Worm (Caenorhabditis elegans): Measurements from ENCODE around the gene ZK177.9.
"Not testable (repeated sequence)": the region's sequence is repeated elsewhere in the genome, so short reads cannot be mapped to it uniquely, and the experiment has no call there.

Gene ZK177.9

DNA sequence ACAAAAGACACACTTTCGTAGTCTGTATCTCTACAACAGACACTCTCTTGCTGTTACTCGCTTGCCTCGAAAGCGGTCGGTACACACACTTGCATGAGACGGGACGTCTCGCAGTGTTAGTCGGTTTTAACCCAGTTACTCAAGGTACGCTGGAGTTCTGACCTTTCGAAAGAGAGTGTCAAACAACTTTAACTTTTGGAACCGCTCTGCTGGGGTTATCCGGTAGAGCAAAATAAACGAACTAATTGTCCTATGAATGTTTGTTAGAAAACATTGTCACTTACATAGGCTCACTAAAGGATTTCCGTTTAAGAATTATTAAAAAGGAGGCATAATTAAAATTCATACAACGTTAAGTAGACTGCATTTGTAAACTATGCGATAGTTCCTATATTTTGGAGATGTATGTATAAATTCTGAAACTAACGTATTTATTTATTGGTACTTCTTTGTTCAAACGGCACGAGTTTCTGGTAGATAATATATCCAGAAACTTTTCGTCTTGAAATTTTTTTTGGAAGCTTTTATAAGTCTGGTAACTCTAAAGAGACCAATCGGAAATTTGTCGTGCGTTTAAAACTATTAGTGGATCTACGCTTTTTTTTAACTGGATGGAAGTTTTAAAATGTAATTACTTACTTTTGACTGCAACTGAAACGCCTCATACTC lies 26.1 kb upstream of the ZK177.9 start (continued):
- TF ChIP-seq snpc-4 (tag; optimal IDR thresholded peaks at IDR 0.05) (peak; percentile 100), ama-1 (optimal IDR thresholded peaks at IDR 0.05) (peak; percentile 100), aly-2 (tag; optimal IDR thresholded peaks at IDR 0.05) (peak; percentile 88), sea-2 (GFP tag; optimal IDR thresholded peaks at IDR 0.05) (no peak), nhr-11 (tag; optimal IDR thresholded peaks at IDR 0.05) (peak; percentile 95), unc-62 (GFP tag; optimal IDR thresholded peaks at IDR 0.05) (peak; percentile 81), fos-1 (tag; optimal IDR thresholded peaks at IDR 0.05) (peak; percentile 90), fkh-10 (GFP tag; optimal IDR thresholded peaks at IDR 0.05) (peak; percentile 99), skn-1 (tag; optimal IDR thresholded peaks at IDR 0.05) (peak; percentile 95), ceh-82 (tag; optimal IDR thresholded peaks at IDR 0.05) (peak; percentile 95), nhr-12 (tag; optimal IDR thresholded peaks at IDR 0.05) (no peak), nhr-23 (tag; optimal IDR thresholded peaks at IDR 0.05) (peak; percentile 99), ztf-4 (tag; optimal IDR thresholded peaks at IDR 0.05) (peak; percentile 91), tbx-2 (tag; optimal IDR thresholded peaks at IDR 0.05) (peak; percentile 97), unc-39 (tag; optimal IDR thresholded peaks at IDR 0.05) (peak; percentile 35), ceh-28 (tag; optimal IDR thresholded peaks at IDR 0.05) (peak; percentile 94), jun-1 (tag; optimal IDR thresholded peaks at IDR 0.05) (peak; percentile 98), egl-5 (tag; optimal IDR thresholded peaks at IDR 0.05) (peak; percentile 96), zag-1 (tag; optimal IDR thresholded peaks at IDR 0.05) (peak; percentile 93)

ce11 chrII:5541685-5542084 lies 24.1 kb upstream of the ZK177.9 start, which contains the start of gene C17C3.24:
C17C3.24 (minus strand) TSS chrII:5541785.
- TF ChIP-seq ceh-16 (tag; optimal IDR thresholded peaks at IDR 0.05) (no peak), daf-12 (tag; optimal IDR thresholded peaks at IDR 0.05) (no peak), egl-27 (tag; optimal IDR thresholded peaks at IDR 0.05) (no peak), fkh-10 (GFP tag; optimal IDR thresholded peaks at IDR 0.05) (no peak), aly-2 (tag; optimal IDR thresholded peaks at IDR 0.05) (no peak), nhr-43 (tag; optimal IDR thresholded peaks at IDR 0.05; ENCODE audit: poor library complexity, severe bottlenecking) (no peak), nhr-237 (tag; optimal IDR thresholded peaks at IDR 0.05) (no peak), eor-1 (tag; optimal IDR thresholded peaks at IDR 0.05) (no peak), elt-2 (tag; optimal IDR thresholded peaks at IDR 0.05) (no peak), elt-1 (tag; optimal IDR thresholded peaks at IDR 0.05) (no peak), ztf-11 (tag; optimal IDR thresholded peaks at IDR 0.05) (no peak), ama-1 (optimal IDR thresholded peaks at IDR 0.05) (no peak), skn-1 (tag; optimal IDR thresholded peaks at IDR 0.05) (no peak), ZK546.5 (tag; optimal IDR thresholded peaks at IDR 0.05) (no peak), unc-62 (GFP tag; optimal IDR thresholded peaks at IDR 0.05) (no peak), nhr-12 (tag; optimal IDR thresholded peaks at IDR 0.05) (no peak), fos-1 (tag; optimal IDR thresholded peaks at IDR 0.05) (no peak), fkh-2 (tag; optimal IDR thresholded peaks at IDR 0.05) (no peak), tbx-2 (tag; optimal IDR thresholded peaks at IDR 0.05) (no peak)

- TF ChIP-seq lin-39 (tag; optimal IDR thresholded peaks at IDR 0.05); nhr-12 (tag; optimal IDR thresholded peaks at IDR 0.05); unc-62 (GFP tag; optimal IDR thresholded peaks at IDR 0.05): not testable (repeated sequence)
These were observed 22.6 kb upstream of the ZK177.9 start, which contains the start of gene hlh-27 for ce11 chrII:5540113-5540512. hlh-27 (minus strand) TSS chrII:5540213.

DNA sequence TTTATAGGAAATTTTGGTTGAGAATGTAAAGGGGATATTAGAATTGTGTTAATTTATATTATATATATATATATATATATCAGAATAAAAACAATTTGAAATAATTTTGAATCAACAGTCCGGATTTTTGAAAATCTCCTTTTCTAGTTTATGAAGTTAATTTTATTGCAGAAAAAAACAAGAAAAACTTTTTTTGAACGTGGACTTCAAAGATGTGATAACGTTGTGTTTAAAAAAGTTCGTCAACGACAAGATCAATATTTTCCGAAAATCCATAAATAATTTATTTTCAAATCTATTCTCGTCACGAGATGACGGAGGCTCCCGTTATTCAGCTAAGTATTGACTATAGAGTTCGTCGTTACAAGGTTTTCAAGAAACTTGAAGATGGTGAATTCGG lies 20.0 kb upstream of the ZK177.9 start, which contains the start of gene C17C3.11:
Gene C17C3.11 (plus strand): TSS at position 301 of the 400 bp plus-strand sequence.
- no peak for TF ChIP-seq aly-2 (tag; optimal IDR thresholded peaks at IDR 0.05)
- TF ChIP-seq unc-39 (tag; optimal IDR thresholded peaks at IDR 0.05) = no peak
- no peak for TF ChIP-seq egl-5 (tag; optimal IDR thresholded peaks at IDR 0.05)
- no peak for TF ChIP-seq nhr-28 (tag; optimal IDR thresholded peaks at IDR 0.05)
- no peak for TF ChIP-seq nhr-11 (tag; optimal IDR thresholded peaks at IDR 0.05)
- no peak for TF ChIP-seq ztf-11 (tag; optimal IDR thresholded peaks at IDR 0.05)
- no peak for TF ChIP-seq nhr-12 (tag; optimal IDR thresholded peaks at IDR 0.05)
- no peak for TF ChIP-seq nhr-77 (tag; optimal IDR thresholded peaks at IDR 0.05)
- TF ChIP-seq pha-4 (tag; optimal IDR thresholded peaks at IDR 0.05) = no peak
- no peak for TF ChIP-seq fkh-10 (GFP tag; optimal IDR thresholded peaks at IDR 0.05)
- no peak for TF ChIP-seq nhr-23 (tag; optimal IDR thresholded peaks at IDR 0.05)
- no peak for TF ChIP-seq ZK546.5 (tag; optimal IDR thresholded peaks at IDR 0.05)
- TF ChIP-seq nhr-76 (tag; optimal IDR thresholded peaks at IDR 0.05) = no peak
- no peak for TF ChIP-seq ceh-16 (tag; optimal IDR thresholded peaks at IDR 0.05)
